Fruit fly (Drosophila melanogaster) whole organism, wandering third instar larva: ENCODE results near the gene alpha-Man-Ib.
A peak's percentile ranks its signal among the peaks of the same experiment; 100 is the strongest.

Experiments used
- Abd-B ChIP-seq: fragments of >200 bp; optimal IDR thresholded peaks from 2 replicates; lab custom pipeline; 2017; ENCODE audit warnings: missing biosample characterization, missing genetic modification characterization
- CG9705 ChIP-seq: fragments of 200-800 bp; sonication (Bioruptor generic); optimal IDR thresholded peaks from 2 replicates; lab custom pipeline; 2018; ENCODE audit warnings: missing biosample characterization, mild to moderate bottlenecking, missing genetic modification characterization
- Dif ChIP-seq: fragments of 200-275, 200-300 bp; sonication (Bioruptor generic); optimal IDR thresholded peaks from 2 replicates; lab custom pipeline; 2018; ENCODE audit warnings: missing biosample characterization, missing genetic modification characterization; ENCODE audit not compliant: partially characterized antibody
- Hr83 ChIP-seq: fragments of 200-300 bp; sonication (Bioruptor generic); optimal IDR thresholded peaks from 2 replicates; lab custom pipeline; 2016; ENCODE audit warnings: missing biosample characterization, mild to moderate bottlenecking, missing genetic modification characterization, moderate library complexity; ENCODE audit not compliant: poor library complexity, severe bottlenecking
- Mio ChIP-seq: sonication (Bioruptor generic); optimal IDR thresholded peaks from 2 replicates; lab custom pipeline; 2016; ENCODE audit warnings: missing biosample characterization, missing genetic modification characterization
- Myc ChIP-seq: fragments of >200 bp; optimal IDR thresholded peaks from 2 replicates; lab custom pipeline; 2017
- N ChIP-seq: fragments of >200 bp; optimal IDR thresholded peaks from 2 replicates; lab custom pipeline; 2018; ENCODE audit warnings: missing biosample characterization, missing external identifiers, missing genetic modification characterization
- brk ChIP-seq: fragments of 200-800 bp; sonication (Bioruptor generic); optimal IDR thresholded peaks from 2 replicates; lab custom pipeline; 2016; ENCODE audit warnings: missing biosample characterization, mild to moderate bottlenecking, missing genetic modification characterization
- dmrt93B ChIP-seq: fragments of 200-800 bp; sonication (Bioruptor generic); optimal IDR thresholded peaks from 2 replicates; lab custom pipeline; 2018; ENCODE audit warnings: missing biosample characterization, mild to moderate bottlenecking, missing genetic modification characterization
- h ChIP-seq: fragments of 200-800 bp; sonication (Bioruptor generic); optimal IDR thresholded peaks from 3 replicates; lab custom pipeline; 2016; ENCODE audit warnings: missing biosample characterization, mild to moderate bottlenecking, missing genetic modification characterization
- jim ChIP-seq: fragments of 175-275, 200-325 bp; sonication (Bioruptor generic); optimal IDR thresholded peaks from 2 replicates; lab custom pipeline; 2016; ENCODE audit warnings: missing biosample characterization, mild to moderate bottlenecking, missing genetic modification characterization
- pan ChIP-seq: fragments of >200 bp; optimal IDR thresholded peaks from 2 replicates; lab custom pipeline; 2017
- tai ChIP-seq: sonication (Bioruptor generic); optimal IDR thresholded peaks from 2 replicates; lab custom pipeline; 2016; ENCODE audit warnings: missing biosample characterization, missing genetic modification characterization

DNA sequence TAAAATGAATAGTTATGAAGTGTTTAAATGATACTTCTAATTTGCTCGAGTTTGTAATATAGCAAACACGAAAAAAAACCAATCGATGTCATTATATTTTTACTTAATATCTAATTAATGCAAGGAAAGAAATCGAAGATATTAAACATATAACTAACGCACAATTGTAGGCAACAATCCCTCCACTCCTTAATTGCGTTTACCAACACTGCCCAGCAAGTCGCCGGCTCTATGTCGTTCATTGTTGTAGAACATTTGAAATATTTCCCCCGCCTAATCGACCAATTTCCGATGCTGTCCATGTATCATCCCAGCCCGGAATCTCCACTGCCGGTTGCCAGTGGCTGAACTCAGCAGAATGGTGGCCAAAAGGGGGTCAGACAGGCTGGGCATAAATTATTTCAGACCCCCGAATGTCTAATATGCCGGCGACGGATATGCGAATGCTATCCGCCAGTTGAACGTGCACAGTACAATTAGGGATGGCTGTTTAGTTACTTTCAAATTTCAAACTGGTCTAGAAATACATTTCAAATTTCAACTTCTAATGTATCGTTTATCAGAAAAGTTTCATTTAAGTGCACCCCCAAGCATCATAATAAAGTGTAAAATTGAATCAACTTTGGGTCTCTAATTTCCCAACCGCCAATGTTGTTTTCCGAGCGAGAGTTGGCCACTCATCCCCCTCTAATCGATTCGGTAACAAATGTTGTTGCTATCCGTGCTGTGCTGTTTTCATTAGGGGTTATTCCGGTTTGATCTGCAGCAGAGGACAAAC lies 44.0 kb downstream of the alpha-Man-Ib start:
- no peak for TF ChIP-seq pan (lab: Kevin White, UChicago)
- TF ChIP-seq brk (GFP tag; lab: Kevin White, UChicago), result no peak
- TF ChIP-seq Hr83 (GFP tag; lab: Kevin White, UChicago), result no peak
- no peak for TF ChIP-seq N (GFP tag; lab: Kevin White, UChicago)
- TF ChIP-seq jim (GFP tag; lab: Kevin White, UChicago), result no peak
- no peak for TF ChIP-seq Myc
- TF ChIP-seq h (GFP tag; lab: Kevin White, UChicago), result peak; percentile 55
- no peak for TF ChIP-seq Dif (GFP tag; lab: Kevin White, UChicago)
- TF ChIP-seq Mio (GFP tag; lab: Kevin White, UChicago), result no peak
- no peak for TF ChIP-seq CG9705
- TF ChIP-seq Abd-B (GFP tag; lab: Kevin White, UChicago), result no peak
- no peak for TF ChIP-seq dmrt93B (GFP tag; lab: Kevin White, UChicago)
- TF ChIP-seq tai, result no peak
